Fruit fly (Drosophila melanogaster): ENCODE data around the gene CG18418.
A peak's percentile ranks its signal among the peaks of the same experiment; 100 is the strongest.

CG18418 gene

dm6 chr3L:4689970-4690369 lies at the start of gene CG18418:
Gene CG18418, minus strand, starts transcription at chr3L:4690070.
- TF ChIP-seq Hnf4 (GFP tag; optimal IDR thresholded peaks at IDR 0.05) (no peak), fru (GFP tag; optimal IDR thresholded peaks at IDR 0.05) (no peak), Abd-B (GFP tag; optimal IDR thresholded peaks at IDR 0.05) (no peak), br (GFP tag; optimal IDR thresholded peaks at IDR 0.05) (no peak), Mio (GFP tag; optimal IDR thresholded peaks at IDR 0.05) (no peak), Myc (optimal IDR thresholded peaks at IDR 0.05) (no peak), dmrt93B (GFP tag; optimal IDR thresholded peaks at IDR 0.05) (no peak), h (GFP tag; optimal IDR thresholded peaks at IDR 0.05) (no peak), dsf (GFP tag; optimal IDR thresholded peaks at IDR 0.05; ENCODE audit: borderline replicate concordance) (no peak), Dfd (GFP tag; optimal IDR thresholded peaks at IDR 0.05) (no peak), Sp1 (GFP tag; optimal IDR thresholded peaks at IDR 0.05) (no peak), GATAd (GFP tag; optimal IDR thresholded peaks at IDR 0.05) (no peak), Dif (GFP tag; optimal IDR thresholded peaks at IDR 0.05; ENCODE audit: partially characterized antibody) (no peak), rgr (GFP tag; optimal IDR thresholded peaks at IDR 0.05) (no peak), N (GFP tag; optimal IDR thresholded peaks at IDR 0.05) (no peak)

DNA sequence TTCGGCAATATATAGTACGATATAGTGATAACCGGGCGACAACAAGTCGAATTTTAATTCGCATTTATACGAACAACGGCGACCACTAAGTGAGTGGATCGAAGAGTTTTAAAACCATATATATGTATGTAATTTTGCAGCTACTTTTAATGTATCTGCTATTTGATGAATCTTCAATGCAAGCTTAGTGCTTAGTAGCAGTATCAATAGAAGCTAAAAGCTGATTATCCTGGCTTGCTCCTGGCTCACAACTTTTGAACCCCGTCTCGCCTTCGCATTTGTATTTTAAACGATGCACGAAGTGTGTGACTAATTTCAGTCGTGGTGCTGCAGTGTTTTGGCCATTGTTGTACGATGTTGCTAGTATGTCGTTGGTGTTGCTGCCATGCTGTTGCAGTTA lies 46.8 kb upstream of the CG18418 start:
- TF ChIP-seq Mio (GFP tag; optimal IDR thresholded peaks at IDR 0.05) (no peak), sv (GFP tag; optimal IDR thresholded peaks at IDR 0.05) (no peak), CG9705 (GFP tag; optimal IDR thresholded peaks at IDR 0.05) (no peak), Myc (optimal IDR thresholded peaks at IDR 0.05) (no peak), br (GFP tag; optimal IDR thresholded peaks at IDR 0.05) (no peak), psq (GFP tag; optimal IDR thresholded peaks at IDR 0.05) (no peak), dsf (GFP tag; optimal IDR thresholded peaks at IDR 0.05; ENCODE audit: borderline replicate concordance) (no peak), usp (GFP tag; optimal IDR thresholded peaks at IDR 0.05) (no peak), CG32264 (GFP tag; optimal IDR thresholded peaks at IDR 0.05) (no peak), OdsH (GFP tag; optimal IDR thresholded peaks at IDR 0.05) (no peak), Rel (GFP tag; optimal IDR thresholded peaks at IDR 0.05) (no peak), Rel (tag; optimal IDR thresholded peaks at IDR 0.05) (no peak), Hr78 (GFP tag; optimal IDR thresholded peaks at IDR 0.05) (no peak), dl (GFP tag; optimal IDR thresholded peaks at IDR 0.05; ENCODE audit: insufficient read depth in 1 of 2, partially characterized antibody in 2 of 2) (no peak), Hr83 (GFP tag; optimal IDR thresholded peaks at IDR 0.05; ENCODE audit: poor library complexity, severe bottlenecking) (no peak), Hnf4 (GFP tag; optimal IDR thresholded peaks at IDR 0.05) (no peak), N (GFP tag; optimal IDR thresholded peaks at IDR 0.05) (no peak), Vsx2 (GFP tag; optimal IDR thresholded peaks at IDR 0.05; ENCODE audit: partially characterized antibody) (no peak), Jra (GFP tag; optimal IDR thresholded peaks at IDR 0.05) (no peak)

- TF ChIP-seq pan (optimal IDR thresholded peaks at IDR 0.05) (no peak), Vsx2 (GFP tag; optimal IDR thresholded peaks at IDR 0.05; ENCODE audit: partially characterized antibody) (no peak), usp (GFP tag; optimal IDR thresholded peaks at IDR 0.05) (no peak), GATAd (GFP tag; optimal IDR thresholded peaks at IDR 0.05) (no peak), N (GFP tag; optimal IDR thresholded peaks at IDR 0.05) (no peak), Hr78 (GFP tag; optimal IDR thresholded peaks at IDR 0.05) (no peak), dl (GFP tag; optimal IDR thresholded peaks at IDR 0.05; ENCODE audit: insufficient read depth in 1 of 2, partially characterized antibody in 2 of 2) (no peak), Mio (GFP tag; optimal IDR thresholded peaks at IDR 0.05) (no peak), foxo (GFP tag; optimal IDR thresholded peaks at IDR 0.05) (no peak), dmrt93B (GFP tag; optimal IDR thresholded peaks at IDR 0.05) (no peak), CrebA (GFP tag; optimal IDR thresholded peaks at IDR 0.05; ENCODE audit: borderline replicate concordance) (no peak), psq (GFP tag; optimal IDR thresholded peaks at IDR 0.05) (no peak), fru (GFP tag; optimal IDR thresholded peaks at IDR 0.05) (no peak), Hnf4 (GFP tag; optimal IDR thresholded peaks at IDR 0.05) (no peak), dsf (GFP tag; optimal IDR thresholded peaks at IDR 0.05; ENCODE audit: borderline replicate concordance) (no peak), Myc (optimal IDR thresholded peaks at IDR 0.05) (no peak), Dfd (GFP tag; optimal IDR thresholded peaks at IDR 0.05) (no peak), HLH106 (tag; optimal IDR thresholded peaks at IDR 0.05) (no peak), tai (GFP tag; optimal IDR thresholded peaks at IDR 0.05) (no peak)
These were observed 41.8 kb upstream of the CG18418 start for dm6 chr3L:4731687-4732086.

- TF ChIP-seq Dfd (GFP tag; optimal IDR thresholded peaks at IDR 0.05) (peak; percentile 92), Jra (GFP tag; optimal IDR thresholded peaks at IDR 0.05) (no peak)
These were observed 39.9 kb upstream of the CG18418 start for dm6 chr3L:4729805-4730204.

Data from whole organism, wandering third instar larva.